Fruit fly (Drosophila melanogaster): ENCODE measurements around the gene mas.

- no peak for TF ChIP-seq CG8301 (tag; optimal IDR thresholded peaks at IDR 0.05)
- TF ChIP-seq EcR (GFP tag; optimal IDR thresholded peaks at IDR 0.05), result no peak
- TF ChIP-seq fd96Ca (GFP tag; IDR thresholded peaks at IDR 0.05), result no peak
- no peak for TF ChIP-seq CG14655 (GFP tag; optimal IDR thresholded peaks at IDR 0.05)
- TF ChIP-seq Pif1B (GFP tag; optimal IDR thresholded peaks at IDR 0.05), result no peak
- no peak for TF ChIP-seq Snoo (tag; optimal IDR thresholded peaks at IDR 0.05)
- TF ChIP-seq CG32121 (GFP tag; IDR thresholded peaks at IDR 0.05), result no peak
- TF ChIP-seq CG4496 (GFP tag; IDR thresholded peaks at IDR 0.05), result no peak
- no peak for TF ChIP-seq D1 (tag; optimal IDR thresholded peaks at IDR 0.05)
- TF ChIP-seq CG17806 (tag; optimal IDR thresholded peaks at IDR 0.05), result no peak
- TF ChIP-seq CG9948 (tag; optimal IDR thresholded peaks at IDR 0.05), result no peak
- TF ChIP-seq Pif1A (GFP tag; optimal IDR thresholded peaks at IDR 0.05), result no peak
Observed at dm6 chr3L:4215079-4215478, 47.8 kb upstream of the mas start, which contains the start of gene Cpr64Ad.

Data from whole organism, pupa.